Fruit fly (Drosophila melanogaster) whole organism, pupa: ENCODE measurements around the gene CG13784.

Experiments used
- CG14655 ChIP-seq: fragments of 200-800 bp; sonication (Bioruptor generic); optimal IDR thresholded peaks from 3 replicates; lab custom pipeline; 2017; ENCODE audit warnings: mild to moderate bottlenecking, missing biosample characterization, missing genetic modification reagents, missing genetic modification characterization
- CG34367 ChIP-seq: fragments of 200-800 bp; sonication (Bioruptor generic); optimal IDR thresholded peaks from 2 replicates; lab custom pipeline; 2018; ENCODE audit warnings: missing biosample characterization, mild to moderate bottlenecking, missing genetic modification characterization
- CG4496 ChIP-seq: fragments of 200-800 bp; sonication (Bioruptor generic); IDR thresholded peaks from 3 replicates; pipeline ENCODE4 v1.3.6; 2022; ENCODE audit warnings: missing biosample characterization, missing genetic modification characterization
- Pif1A ChIP-seq: fragments of 200-800 bp; sonication (Bioruptor generic); optimal IDR thresholded peaks from 3 replicates; lab custom pipeline; 2016; ENCODE audit warnings: missing biosample characterization, missing genetic modification characterization
- fd96Ca ChIP-seq: fragments of 200-800 bp; sonication (Bioruptor generic); IDR thresholded peaks from 3 replicates; pipeline ENCODE4 v1.3.6; 2022; ENCODE audit warnings: missing biosample characterization, missing genetic modification characterization

dm6 chr2L:7258105-7258504 lies 38.3 kb upstream of the CG13784 start:
- TF ChIP-seq Pif1A (GFP tag; lab: Kevin White, UChicago) (no peak), CG4496 (GFP tag; lab: Robert Waterston, UW) (no peak), CG34367 (tag; lab: Kevin White, UChicago) (no peak), CG14655 (GFP tag; lab: Kevin White, UChicago) (no peak), fd96Ca (GFP tag; lab: Robert Waterston, UW) (no peak)
